Fruit fly (Drosophila melanogaster): Measurements from ENCODE around the gene CG42613.
A peak's percentile ranks its signal among the peaks of the same experiment; 100 is the strongest.

The CG42613 gene

dm6 chr3R:18905921-18906878, 22.8 kb upstream of the CG42613 start, which contains the start of gene EndoA (continued):
- TF ChIP-seq CG4360 (GFP tag; IDR thresholded peaks at IDR 0.05) = no peak
- TF ChIP-seq CG7963 (GFP tag; IDR thresholded peaks at IDR 0.05; ENCODE audit: partially characterized antibody) = peak; percentile 67; the same call in 2 of the 3 replicates
- no peak for TF ChIP-seq pros (GFP tag; optimal IDR thresholded peaks at IDR 0.05)
- TF ChIP-seq CG12659 (GFP tag; optimal IDR thresholded peaks at IDR 0.05) = peak; percentile 83
- TF ChIP-seq abd-A (tag; optimal IDR thresholded peaks at IDR 0.05) = peak; percentile 54
- peak; percentile 1 for TF ChIP-seq dm (GFP tag; optimal IDR thresholded peaks at IDR 0.05)
- no peak for TF ChIP-seq CG33213 (GFP tag; optimal IDR thresholded peaks at IDR 0.05)
- TF ChIP-seq CG5245 (GFP tag; optimal IDR thresholded peaks at IDR 0.05) = no peak
- no peak for TF ChIP-seq CHES-1-like (GFP tag; optimal IDR thresholded peaks at IDR 0.05)
- no peak for TF ChIP-seq Ssrp (tag; optimal IDR thresholded peaks at IDR 0.05)
- peak; percentile 35 for TF ChIP-seq Sox102F (GFP tag; optimal IDR thresholded peaks at IDR 0.05)
- TF ChIP-seq hbn (GFP tag; IDR thresholded peaks at IDR 0.05; ENCODE audit: partially characterized antibody) = peak; percentile 66
- no peak for TF ChIP-seq ap (GFP tag; IDR thresholded peaks at IDR 0.05)
- no peak; the same call in 2 of the 3 replicates for TF ChIP-seq otp (GFP tag; IDR thresholded peaks at IDR 0.05)
- peak; percentile 18 for TF ChIP-seq CG2875 (GFP tag; optimal IDR thresholded peaks at IDR 0.05)
- TF ChIP-seq hth (optimal IDR thresholded peaks at IDR 0.05) = no peak
- peak; percentile 24 for TF ChIP-seq CG13775 (GFP tag; optimal IDR thresholded peaks at IDR 0.05)
- peak; percentile 44 for TF ChIP-seq zfh2 (GFP tag; optimal IDR thresholded peaks at IDR 0.05)
- peak; percentile 74 for TF ChIP-seq knrl (GFP tag; IDR thresholded peaks at IDR 0.05; ENCODE audit: partially characterized antibody)
- TF ChIP-seq Abd-B (GFP tag; optimal IDR thresholded peaks at IDR 0.05) = no peak
- no peak for TF ChIP-seq H2.0 (GFP tag; IDR thresholded peaks at IDR 0.05)
- no peak for TF ChIP-seq zf30C (GFP tag; optimal IDR thresholded peaks at IDR 0.05)
- TF ChIP-seq sim (GFP tag; IDR thresholded peaks at IDR 0.05) = no peak
- TF ChIP-seq mam (GFP tag; optimal IDR thresholded peaks at IDR 0.05) = peak; percentile 8
- no peak for TF ChIP-seq Tbp (GFP tag; optimal IDR thresholded peaks at IDR 0.05)
- peak; percentile 80 for TF ChIP-seq CG8924 (tag; optimal IDR thresholded peaks at IDR 0.05)
- TF ChIP-seq HLHmδ (GFP tag; optimal IDR thresholded peaks at IDR 0.05) = no peak
- no peak for TF ChIP-seq kni (GFP tag; optimal IDR thresholded peaks at IDR 0.05)
- TF ChIP-seq HmgZ (tag; optimal IDR thresholded peaks at IDR 0.05) = peak; percentile 43
- 0 out of 2 replicates have a peak, but pooled peaks have one; percentile 42 for TF ChIP-seq HLH3B (GFP tag; IDR thresholded peaks at IDR 0.05)
- TF ChIP-seq CG10979 (tag; optimal IDR thresholded peaks at IDR 0.05) = peak; percentile 28
- TF ChIP-seq CG10274 (GFP tag; optimal IDR thresholded peaks at IDR 0.05) = no peak
- TF ChIP-seq Dp (GFP tag; optimal IDR thresholded peaks at IDR 0.05) = peak; percentile 53
- peak; percentile 87 for TF ChIP-seq BEAF-32 (GFP tag; optimal IDR thresholded peaks at IDR 0.05)
- no peak for TF ChIP-seq CG7745 (tag; optimal IDR thresholded peaks at IDR 0.05)
- no peak for TF ChIP-seq crp (GFP tag; optimal IDR thresholded peaks at IDR 0.05)
- no peak for TF ChIP-seq slou (GFP tag; optimal IDR thresholded peaks at IDR 0.05)
- TF ChIP-seq CG31224 (GFP tag; IDR thresholded peaks at IDR 0.05) = no peak
- no peak for TF ChIP-seq pho (GFP tag; optimal IDR thresholded peaks at IDR 0.05)
- TF ChIP-seq cwo (GFP tag; optimal IDR thresholded peaks at IDR 0.05) = no peak
- TF ChIP-seq CG13296 (GFP tag; optimal IDR thresholded peaks at IDR 0.05) = peak; percentile 14
- TF ChIP-seq gem (tag; optimal IDR thresholded peaks at IDR 0.05) = peak; percentile 75
- peak; percentile 73 for TF ChIP-seq Jarid2 (GFP tag; optimal IDR thresholded peaks at IDR 0.05)
- no peak for TF ChIP-seq CG1832 (GFP tag; optimal IDR thresholded peaks at IDR 0.05)
- no peak for TF ChIP-seq org-1 (GFP tag; optimal IDR thresholded peaks at IDR 0.05)
- TF ChIP-seq D19A (tag; optimal IDR thresholded peaks at IDR 0.05) = peak; percentile 50
- peak; percentile 31 for TF ChIP-seq CG12155 (GFP tag; optimal IDR thresholded peaks at IDR 0.05)
